Fruit fly (Drosophila melanogaster) whole organism, embryonic: ENCODE measurements around the gene CG8673.

Experiments
- Aef1 ChIP-seq: fragments of 200-800 bp; sonication (Bioruptor generic); IDR thresholded peaks from 3 replicates; pipeline ENCODE4 v1.3.6; 2022; ENCODE audit warnings: missing biosample characterization, missing genetic modification characterization
- Asciz ChIP-seq: fragments of 200-800 bp; sonication (Bioruptor generic); optimal IDR thresholded peaks from 2 replicates; lab custom pipeline; 2017; ENCODE audit warnings: missing biosample characterization, mild to moderate bottlenecking, missing genetic modification characterization, missing genetic modification reagents
- CG1024 ChIP-seq: fragments of 200-800 bp; sonication (Bioruptor generic); IDR thresholded peaks from 2 replicates; pipeline ENCODE4 v1.3.6; 2022; ENCODE audit warnings: missing biosample characterization, missing genetic modification characterization
- CG10321 ChIP-seq: fragments of 200-800 bp; sonication (Bioruptor generic); IDR thresholded peaks from 2 replicates; pipeline ENCODE4 v1.3.6; 2022; ENCODE audit warnings: missing biosample characterization, missing genetic modification characterization
- CG10979 ChIP-seq: fragments of 200-800 bp; sonication (Bioruptor generic); optimal IDR thresholded peaks from 2 replicates; lab custom pipeline; 2018; ENCODE audit warnings: missing biosample characterization, mild to moderate bottlenecking, missing genetic modification characterization, moderate library complexity
- CG11696 ChIP-seq: fragments of 200-800 bp; sonication (Bioruptor generic); IDR thresholded peaks from 2 replicates; pipeline ENCODE4 v1.3.6; 2022; ENCODE audit warnings: missing biosample characterization, missing genetic modification characterization
- CG13123 ChIP-seq: fragments of 200-800 bp; sonication (Bioruptor generic); optimal IDR thresholded peaks from 2 replicates; lab custom pipeline; 2016; ENCODE audit warnings: missing biosample characterization, missing genetic modification characterization
- CG14667 ChIP-seq: fragments of 200-800 bp; sonication (Bioruptor generic); IDR thresholded peaks from 2 replicates; pipeline ENCODE4 v1.3.6; 2022; ENCODE audit warnings: missing biosample characterization, missing genetic modification characterization
- CG14710 ChIP-seq: fragments of 200-800 bp; sonication (Bioruptor generic); optimal IDR thresholded peaks from 3 replicates; lab custom pipeline; 2019; ENCODE audit warnings: missing biosample characterization, mild to moderate bottlenecking, missing genetic modification characterization, moderate library complexity
- CG14860 ChIP-seq: fragments of 200-800 bp; sonication (Bioruptor generic); IDR thresholded peaks from 3 replicates; pipeline ENCODE4 v1.3.6; 2022; ENCODE audit warnings: missing biosample characterization, missing genetic modification characterization; ENCODE audit not compliant: partially characterized antibody
- CG1603 ChIP-seq: fragments of 200-800 bp; sonication (Bioruptor generic); optimal IDR thresholded peaks from 2 replicates; lab custom pipeline; 2019; ENCODE audit warnings: missing biosample characterization, mild to moderate bottlenecking, missing genetic modification characterization, moderate library complexity
- CG16813 ChIP-seq: fragments of 200-800 bp; sonication (Bioruptor generic); IDR thresholded peaks from 3 replicates; pipeline ENCODE4 v1.3.6; 2022; ENCODE audit warnings: missing biosample characterization, missing genetic modification characterization; ENCODE audit not compliant: partially characterized antibody
- CG16815 ChIP-seq: fragments of 200-800 bp; sonication (Bioruptor generic); optimal IDR thresholded peaks from 3 replicates; lab custom pipeline; 2017; ENCODE audit warnings: missing biosample characterization, mild to moderate bottlenecking, missing genetic modification characterization
- CG3281 ChIP-seq: fragments of 200-800 bp; sonication (Bioruptor generic); optimal IDR thresholded peaks from 3 replicates; lab custom pipeline; 2017; ENCODE audit warnings: missing biosample characterization, mild to moderate bottlenecking, missing genetic modification characterization
- CG3407 ChIP-seq: fragments of 200-800 bp; sonication (Bioruptor generic); optimal IDR thresholded peaks from 2 replicates; lab custom pipeline; 2018; ENCODE audit warnings: missing biosample characterization, mild to moderate bottlenecking, missing genetic modification characterization
- CG4360 ChIP-seq: fragments of 200-800 bp; sonication (Bioruptor generic); IDR thresholded peaks from 2 replicates; pipeline ENCODE4 v1.3.6; 2022; ENCODE audit warnings: missing biosample characterization, missing genetic modification characterization
- CG6813 ChIP-seq: fragments of 200-800 bp; sonication (Bioruptor generic); optimal IDR thresholded peaks from 2 replicates; lab custom pipeline; 2017; ENCODE audit warnings: missing biosample characterization, missing genetic modification characterization, mild to moderate bottlenecking, moderate library complexity, missing genetic modification reagents
- CG7745 ChIP-seq: fragments of 200-800 bp; sonication (Bioruptor generic); optimal IDR thresholded peaks from 2 replicates; lab custom pipeline; 2018; ENCODE audit warnings: missing biosample characterization, mild to moderate bottlenecking, missing genetic modification characterization, moderate library complexity
- CG7786 ChIP-seq: fragments of 200-800 bp; sonication (Bioruptor generic); optimal IDR thresholded peaks from 2 replicates; lab custom pipeline; 2016; ENCODE audit warnings: missing biosample characterization, missing genetic modification characterization
- CG9797 ChIP-seq: fragments of 200-800 bp; sonication (Bioruptor generic); optimal IDR thresholded peaks from 3 replicates; lab custom pipeline; 2018; ENCODE audit warnings: missing biosample characterization, mild to moderate bottlenecking, missing genetic modification characterization
- CoRest ChIP-seq: fragments of 200-800 bp; sonication (Bioruptor generic); optimal IDR thresholded peaks from 3 replicates; lab custom pipeline; 2018; ENCODE audit warnings: missing biosample characterization, mild to moderate bottlenecking, missing genetic modification characterization, moderate library complexity
- Dek ChIP-seq: fragments of 200-800 bp; sonication (Bioruptor generic); optimal IDR thresholded peaks from 3 replicates; lab custom pipeline; 2019; ENCODE audit warnings: missing biosample characterization, mild to moderate bottlenecking, missing genetic modification characterization, moderate library complexity
- Dip3 ChIP-seq: fragments of 200-800 bp; sonication (Bioruptor generic); optimal IDR thresholded peaks from 3 replicates; lab custom pipeline; 2016; ENCODE audit warnings: missing biosample characterization, missing genetic modification characterization
- Dll ChIP-seq: fragments of 200-800 bp; sonication (Bioruptor generic); IDR thresholded peaks from 4 replicates; pipeline ENCODE4 v1.3.6; 2022; ENCODE audit warnings: missing biosample characterization, missing genetic modification characterization; ENCODE audit not compliant: partially characterized antibody
- Dp ChIP-seq: fragments of 200-800 bp; sonication (Bioruptor generic); optimal IDR thresholded peaks from 2 replicates; lab custom pipeline; 2018; ENCODE audit warnings: missing biosample characterization, mild to moderate bottlenecking, missing genetic modification characterization, moderate library complexity
- Dref ChIP-seq: fragments of 200-800 bp; sonication (Bioruptor generic); IDR thresholded peaks from 2 replicates; pipeline ENCODE4 v1.3.6; 2022; ENCODE audit warnings: missing biosample characterization, missing genetic modification characterization
- E2f2 ChIP-seq: fragments of 200-800 bp; sonication (Bioruptor generic); IDR thresholded peaks from 2 replicates; pipeline ENCODE4 v1.3.6; 2022; ENCODE audit warnings: missing biosample characterization, missing genetic modification characterization
- HLH4C ChIP-seq: fragments of 200-800 bp; sonication (Bioruptor generic); IDR thresholded peaks from 3 replicates; pipeline ENCODE4 v1.3.6; 2022; ENCODE audit warnings: missing biosample characterization, missing genetic modification characterization; ENCODE audit not compliant: partially characterized antibody
- HmgZ ChIP-seq: fragments of 200-800 bp; sonication (Bioruptor generic); optimal IDR thresholded peaks from 2 replicates; lab custom pipeline; 2018; ENCODE audit warnings: missing biosample characterization, mild to moderate bottlenecking, missing genetic modification characterization
- Med ChIP-seq: fragments of 200-800 bp; sonication (Bioruptor generic); peaks from one replicate; lab custom pipeline; 2016; ENCODE audit warnings: missing biosample characterization, missing genetic modification characterization, mild to moderate bottlenecking, inconsistent platforms, moderate library complexity
- Nf-YC ChIP-seq: fragments of 200-800 bp; optimal IDR thresholded peaks from 3 replicates; lab custom pipeline; 2019; ENCODE audit warnings: missing biosample characterization, mild to moderate bottlenecking, missing genetic modification characterization, moderate library complexity
- Rfx ChIP-seq: fragments of 200-800 bp; sonication (Bioruptor generic); IDR thresholded peaks from 2 replicates; pipeline ENCODE4 v1.3.6; 2022; ENCODE audit warnings: missing biosample characterization, missing genetic modification characterization
- Six4 ChIP-seq: fragments of 200-800 bp; sonication (Bioruptor generic); optimal IDR thresholded peaks from 2 replicates; lab custom pipeline; 2016; ENCODE audit warnings: missing biosample characterization, missing genetic modification characterization
- Sry-β ChIP-seq: fragments of 200-800 bp; sonication (Bioruptor generic); optimal IDR thresholded peaks from 2 replicates; lab custom pipeline; 2018; ENCODE audit warnings: missing biosample characterization, mild to moderate bottlenecking, missing genetic modification characterization, moderate library complexity
- Stat92E ChIP-seq, 3 experiments: fragments of >200 bp in 2 of 3; fragments of 200-800 bp in 1 of 3; sonication (Bioruptor generic) in 1 of 3; optimal IDR thresholded peaks; 2 replicates each; lab custom pipeline; 2017 to 2019; ENCODE audit warnings: missing biosample characterization in 3 of 3, missing genetic modification characterization in 3 of 3, mild to moderate bottlenecking in 1 of 3, moderate library complexity in 1 of 3
- bab2 ChIP-seq: fragments of 200-800 bp; sonication (Bioruptor generic); optimal IDR thresholded peaks from 2 replicates; lab custom pipeline; 2016; ENCODE audit warnings: missing biosample characterization, missing genetic modification characterization
- crol ChIP-seq: fragments of 200-800 bp; sonication (Bioruptor generic); IDR thresholded peaks from 2 replicates; pipeline ENCODE4 v1.3.6; 2022; ENCODE audit warnings: missing biosample characterization, missing genetic modification characterization
- gem ChIP-seq: fragments of 200-800 bp; sonication (Bioruptor generic); optimal IDR thresholded peaks from 2 replicates; lab custom pipeline; 2019; ENCODE audit warnings: missing biosample characterization, mild to moderate bottlenecking, missing genetic modification characterization, moderate library complexity
- h ChIP-seq: fragments of >200 bp; optimal IDR thresholded peaks from 2 replicates; lab custom pipeline; 2017
- insv ChIP-seq, 2 experiments: fragments of 200-800 bp; sonication (Bioruptor generic); optimal IDR thresholded peaks; 3 replicates each; lab custom pipeline; 2016 to 2018; ENCODE audit warnings: missing biosample characterization in 2 of 2, missing genetic modification characterization in 2 of 2
- lilli ChIP-seq: fragments of 200-800 bp; sonication (Bioruptor generic); optimal IDR thresholded peaks from 3 replicates; lab custom pipeline; 2016; ENCODE audit warnings: missing biosample characterization, missing genetic modification characterization
- mam ChIP-seq: fragments of 200-800 bp; sonication (Bioruptor generic); optimal IDR thresholded peaks from 3 replicates; lab custom pipeline; 2016; ENCODE audit warnings: missing biosample characterization, missing genetic modification characterization
- pan ChIP-seq, 4 experiments: fragments of >200 bp in 3 of 4; fragments of 200-800 bp in 1 of 4; sonication (Bioruptor generic) in 1 of 4; optimal IDR thresholded peaks in 3 of 4; IDR thresholded peaks in 1 of 4; 2 replicates each; pipeline versions ENCODE4 v1.3.6 to Lab custom; 2017 to 2022; ENCODE audit warnings: missing biosample characterization in 2 of 4, missing genetic modification characterization in 2 of 4, mixed read lengths in 1 of 4
- ranshi ChIP-seq: fragments of 200-800 bp; sonication (Bioruptor generic); IDR thresholded peaks from 2 replicates; pipeline ENCODE4 v1.3.6; 2022; ENCODE audit warnings: missing biosample characterization, missing genetic modification characterization
- sima ChIP-seq: fragments of 200-800 bp; sonication (Bioruptor generic); optimal IDR thresholded peaks from 2 replicates; lab custom pipeline; 2016; ENCODE audit warnings: missing biosample characterization, missing genetic modification characterization
- sisA ChIP-seq: fragments of 200-800 bp; sonication (Bioruptor generic); IDR thresholded peaks from 2 replicates; pipeline ENCODE4 v1.3.6; 2022; ENCODE audit warnings: missing biosample characterization, missing genetic modification characterization
- ssp ChIP-seq: fragments of 200-800 bp; sonication (Bioruptor generic); IDR thresholded peaks from 2 replicates; pipeline ENCODE4 v1.3.6; 2022; ENCODE audit warnings: missing biosample characterization, missing genetic modification characterization
- zfh2 ChIP-seq: fragments of 200-800 bp; sonication (Bioruptor generic); optimal IDR thresholded peaks from 2 replicates; lab custom pipeline; 2016; ENCODE audit warnings: missing biosample characterization, missing genetic modification characterization

CG8673 gene

dm6 chr2L:8082692-8083412, 41.3 kb upstream of the CG8673 start, which contains the start of gene Mcr (continued):
- TF ChIP-seq Nf-YC (tag; lab: Kevin White, UChicago) (peak; percentile 1), insv (GFP tag; optimal IDR thresholded peaks at IDR 0.05; lab: Kevin White, UChicago) (no peak), CG7745 (no peak), gem (peak; percentile 28), ranshi (no peak), Stat92E (GFP tag; optimal IDR thresholded peaks at IDR 0.05; lab: Kevin White, UChicago) (peak in 1 of 3 experiments; percentile 71), CG1603 (tag; lab: Kevin White, UChicago) (peak; percentile 11), CG1024 (GFP tag; lab: Robert Waterston, UW) (no peak), sima (GFP tag; lab: Kevin White, UChicago) (no peak), Aef1 (GFP tag; lab: Robert Waterston, UW) (no peak), Six4 (GFP tag; lab: Kevin White, UChicago) (no peak), lilli (GFP tag; lab: Kevin White, UChicago) (peak; percentile 51), Dip3 (GFP tag; lab: Kevin White, UChicago) (peak; percentile 26), CG16813 (GFP tag; lab: Robert Waterston, UW) (peak; percentile 67), HLH4C (GFP tag; lab: Robert Waterston, UW) (peak; percentile 42; the same call in 1 of the 3 replicates), Med (GFP tag; lab: Kevin White, UChicago) (peak; percentile 68), h (lab: Kevin White, UChicago) (no peak), Sry-β (GFP tag; lab: Kevin White, UChicago) (peak; percentile 23), CG14860 (GFP tag; lab: Robert Waterston, UW) (no peak), Asciz (GFP tag; lab: Kevin White, UChicago) (no peak), Rfx (peak; percentile 64), CG11696 (GFP tag; lab: Robert Waterston, UW) (no peak), CG7786 (peak; percentile 11), Dll (GFP tag; lab: Robert Waterston, UW) (peak; percentile 56; the same call in 3 of the 4 replicates), Dref (GFP tag; lab: Robert Waterston, UW) (peak; percentile 39), CG14710 (tag; lab: Kevin White, UChicago) (peak; percentile 75), mam (GFP tag; lab: Kevin White, UChicago) (peak; percentile 18), CG9797 (GFP tag; lab: Kevin White, UChicago) (peak; percentile 93), CG4360 (GFP tag; lab: Robert Waterston, UW) (peak; percentile 68), CoRest (tag; lab: Kevin White, UChicago) (peak; percentile 54), CG6813 (no peak), CG14667 (GFP tag; lab: Robert Waterston, UW) (no peak), Dp (GFP tag; lab: Kevin White, UChicago) (peak; percentile 37), CG10979 (tag; lab: Kevin White, UChicago) (no peak), CG3281 (GFP tag; lab: Kevin White, UChicago) (no peak), bab2 (GFP tag; lab: Kevin White, UChicago) (no peak), ssp (GFP tag; lab: Robert Waterston, UW) (peak; percentile 29; the same call in 1 of the 2 replicates), E2f2 (GFP tag; lab: Robert Waterston, UW) (peak; percentile 33; the same call in 1 of the 2 replicates), Dek (tag; lab: Kevin White, UChicago) (peak; percentile 14), CG16815 (no peak), zfh2 (GFP tag; lab: Kevin White, UChicago) (peak; percentile 11), HmgZ (tag; lab: Kevin White, UChicago) (no peak), sisA (GFP tag; lab: Robert Waterston, UW) (0 out of 2 replicates have a peak, but pooled peaks have one; percentile 26), CG3407 (no peak), crol (no peak), CG10321 (GFP tag; lab: Robert Waterston, UW) (peak; percentile 53; the same call in 1 of the 2 replicates), pan (optimal IDR thresholded peaks at IDR 0.05; lab: Kevin White, UChicago) (no peak), pan (GFP tag; optimal IDR thresholded peaks at IDR 0.05 in 1 of 2, IDR thresholded peaks at IDR 0.05 in 1 of 2) (no peak), CG13123 (GFP tag; lab: Kevin White, UChicago) (no peak)
